In genomic region chr2L:13203437-13204137, dm6 we compare ENCODE assay signal across 1 fruit fly cellular context.
A peak's percentile ranks its signal among the peaks of the same experiment; 100 is the strongest.
TF ChIP-seq lines count a peak whose summit lies in the region.

Gene Pect, plus strand, starts transcription at chr2L:13203762.

TF ChIP-seq in whole organism, embryonic, 481 proteins besides CTCF, POLR2A, EP300 and RAD21 (continued from another document and continues in another):
- TF ChIP-seq Lhr (GFP tag; optimal IDR thresholded peaks at IDR 0.05; lab: Kevin White, UChicago), result peak; percentile 60
- TF ChIP-seq CG15011 (GFP tag; optimal IDR thresholded peaks at IDR 0.05; lab: Kevin White, UChicago), result no peak
- TF ChIP-seq CG11504 (tag; optimal IDR thresholded peaks at IDR 0.05; lab: Kevin White, UChicago), result no peak
- TF ChIP-seq fu2 (GFP tag; optimal IDR thresholded peaks at IDR 0.05; lab: Kevin White, UChicago), result no peak
- no peak for TF ChIP-seq CG2678 (tag; optimal IDR thresholded peaks at IDR 0.05; lab: Kevin White, UChicago)
- peak; percentile 16 for TF ChIP-seq CG30020 (tag; optimal IDR thresholded peaks at IDR 0.05; lab: Kevin White, UChicago)
- TF ChIP-seq CG13894 (tag; optimal IDR thresholded peaks at IDR 0.05; lab: Kevin White, UChicago), result peak; percentile 79
- no peak for TF ChIP-seq D19A (tag; optimal IDR thresholded peaks at IDR 0.05; lab: Kevin White, UChicago)
- no peak for TF ChIP-seq ap (GFP tag; IDR thresholded peaks at IDR 0.05; lab: Robert Waterston, UW)
- TF ChIP-seq HLHmδ (GFP tag; optimal IDR thresholded peaks at IDR 0.05; lab: Kevin White, UChicago), result no peak
- TF ChIP-seq gsb-n (tag; optimal IDR thresholded peaks at IDR 0.05; lab: Kevin White, UChicago), result no peak
- no peak for TF ChIP-seq CG9609 (GFP tag; optimal IDR thresholded peaks at IDR 0.05; lab: Kevin White, UChicago)
- peak; percentile 89 for TF ChIP-seq gfzf (GFP tag; optimal IDR thresholded peaks at IDR 0.05; lab: Kevin White, UChicago)
- no peak for TF ChIP-seq ATbp (GFP tag; optimal IDR thresholded peaks at IDR 0.05; lab: Kevin White, UChicago)
- no peak for TF ChIP-seq psq (GFP tag; optimal IDR thresholded peaks at IDR 0.05; lab: Kevin White, UChicago)
- TF ChIP-seq Hmx (GFP tag; optimal IDR thresholded peaks at IDR 0.05; lab: Kevin White, UChicago), result no peak
- TF ChIP-seq CG15601 (tag; optimal IDR thresholded peaks at IDR 0.05; lab: Kevin White, UChicago), result no peak
- no peak for TF ChIP-seq CG7271 (tag; optimal IDR thresholded peaks at IDR 0.05; lab: Kevin White, UChicago)
- no peak for TF ChIP-seq CG7987 (GFP tag; optimal IDR thresholded peaks at IDR 0.05; lab: Kevin White, UChicago)
- no peak for TF ChIP-seq Bteb2 (GFP tag; optimal IDR thresholded peaks at IDR 0.05; lab: Kevin White, UChicago)
- TF ChIP-seq CG42726 (GFP tag; IDR thresholded peaks at IDR 0.05; lab: Robert Waterston, UW; ENCODE audit: partially characterized antibody), result no peak
- TF ChIP-seq CG13287 (GFP tag; IDR thresholded peaks at IDR 0.05; lab: Robert Waterston, UW; ENCODE audit: partially characterized antibody), result peak; percentile 63
- TF ChIP-seq Optix (GFP tag; IDR thresholded peaks at IDR 0.05; lab: Robert Waterston, UW), result no peak
- no peak; the same call in 1 of the 2 replicates for TF ChIP-seq onecut (GFP tag; IDR thresholded peaks at IDR 0.05; lab: Robert Waterston, UW)
- TF ChIP-seq Abd-B (GFP tag; optimal IDR thresholded peaks at IDR 0.05; lab: Kevin White, UChicago), result no peak
- TF ChIP-seq pho (GFP tag; optimal IDR thresholded peaks at IDR 0.05; lab: Kevin White, UChicago), result no peak
- no peak for TF ChIP-seq Oli (tag; optimal IDR thresholded peaks at IDR 0.05; lab: Kevin White, UChicago)
- peak; percentile 95 for TF ChIP-seq Deaf1 (tag; optimal IDR thresholded peaks at IDR 0.05; lab: Kevin White, UChicago)
- TF ChIP-seq CG17802 (tag; optimal IDR thresholded peaks at IDR 0.05; lab: Kevin White, UChicago), result no peak
- no peak for TF ChIP-seq pan (optimal IDR thresholded peaks at IDR 0.05; lab: Kevin White, UChicago)
- TF ChIP-seq pan (GFP tag; optimal IDR thresholded peaks at IDR 0.05 in 1 of 2, IDR thresholded peaks at IDR 0.05 in 1 of 2), result peak in 1 of 2 experiments; percentile 4
- TF ChIP-seq CG18599 (GFP tag; optimal IDR thresholded peaks at IDR 0.05; lab: Kevin White, UChicago), result no peak
- TF ChIP-seq CG6175 (GFP tag; IDR thresholded peaks at IDR 0.05; lab: Robert Waterston, UW), result no peak
- peak; percentile 2 for TF ChIP-seq Xbp1 (GFP tag; optimal IDR thresholded peaks at IDR 0.05; lab: Kevin White, UChicago)
- TF ChIP-seq sqz (GFP tag; optimal IDR thresholded peaks at IDR 0.05; lab: Kevin White, UChicago), result no peak
- TF ChIP-seq Sry-δ (GFP tag; optimal IDR thresholded peaks at IDR 0.05; lab: Kevin White, UChicago), result peak; percentile 53
- no peak for TF ChIP-seq D19B (GFP tag; optimal IDR thresholded peaks at IDR 0.05; lab: Kevin White, UChicago)
- TF ChIP-seq ewg (GFP tag; optimal IDR thresholded peaks at IDR 0.05; lab: Kevin White, UChicago), result peak; percentile 98
- no peak for TF ChIP-seq p53 (GFP tag; optimal IDR thresholded peaks at IDR 0.05; lab: Kevin White, UChicago)
- no peak for TF ChIP-seq Gsc (GFP tag; IDR thresholded peaks at IDR 0.05; lab: Robert Waterston, UW)
- TF ChIP-seq lmd (GFP tag; IDR thresholded peaks at IDR 0.05; lab: Robert Waterston, UW), result no peak
- no peak for TF ChIP-seq Lim3 (GFP tag; IDR thresholded peaks at IDR 0.05; lab: Robert Waterston, UW)
- TF ChIP-seq hkb (optimal IDR thresholded peaks at IDR 0.05; lab: Kevin White, UChicago), result no peak
- TF ChIP-seq hkb (GFP tag; IDR thresholded peaks at IDR 0.05; lab: Robert Waterston, UW), result 0 out of 2 replicates have a peak, but pooled peaks have one; percentile 52
- TF ChIP-seq Fer1 (GFP tag; optimal IDR thresholded peaks at IDR 0.05; lab: Kevin White, UChicago), result peak; percentile 66
- TF ChIP-seq Chrac-16 (GFP tag; optimal IDR thresholded peaks at IDR 0.05; lab: Kevin White, UChicago), result no peak
- TF ChIP-seq NFAT (GFP tag; IDR thresholded peaks at IDR 0.05; lab: Robert Waterston, UW), result no peak
- TF ChIP-seq jing (GFP tag; optimal IDR thresholded peaks at IDR 0.05; lab: Kevin White, UChicago), result no peak
- no peak for TF ChIP-seq slp2 (GFP tag; optimal IDR thresholded peaks at IDR 0.05; lab: Kevin White, UChicago)
- no peak for TF ChIP-seq Asciz (GFP tag; optimal IDR thresholded peaks at IDR 0.05; lab: Kevin White, UChicago)
- TF ChIP-seq br (optimal IDR thresholded peaks at IDR 0.05; lab: Kevin White, UChicago), result no peak
- no peak for TF ChIP-seq wor (GFP tag; IDR thresholded peaks at IDR 0.05; lab: Robert Waterston, UW)
- no peak for TF ChIP-seq CG5180 (GFP tag; optimal IDR thresholded peaks at IDR 0.05; lab: Kevin White, UChicago)
- TF ChIP-seq CG9727 (GFP tag; optimal IDR thresholded peaks at IDR 0.05; lab: Kevin White, UChicago), result peak; percentile 37
- TF ChIP-seq CG43689 (GFP tag; IDR thresholded peaks at IDR 0.05; lab: Robert Waterston, UW), result no peak
- no peak for TF ChIP-seq Usf (GFP tag; optimal IDR thresholded peaks at IDR 0.05; lab: Kevin White, UChicago)
- TF ChIP-seq CG14710 (tag; optimal IDR thresholded peaks at IDR 0.05; lab: Kevin White, UChicago), result peak; percentile 69
- TF ChIP-seq CG3065 (GFP tag; optimal IDR thresholded peaks at IDR 0.05; lab: Kevin White, UChicago), result no peak
- TF ChIP-seq CG15269 (tag; optimal IDR thresholded peaks at IDR 0.05; lab: Kevin White, UChicago), result no peak
- no peak for TF ChIP-seq CG10147 (GFP tag; optimal IDR thresholded peaks at IDR 0.05; lab: Kevin White, UChicago)
- TF ChIP-seq CG7556 (GFP tag; optimal IDR thresholded peaks at IDR 0.05; lab: Kevin White, UChicago), result no peak
- TF ChIP-seq CG11093 (GFP tag; IDR thresholded peaks at IDR 0.05; lab: Robert Waterston, UW), result no peak
- no peak; the same call in 1 of the 2 replicates for TF ChIP-seq nerfin-2 (GFP tag; IDR thresholded peaks at IDR 0.05; lab: Robert Waterston, UW; ENCODE audit: partially characterized antibody)
- no peak for TF ChIP-seq cg (GFP tag; optimal IDR thresholded peaks at IDR 0.05; lab: Kevin White, UChicago)
- TF ChIP-seq cad (GFP tag; optimal IDR thresholded peaks at IDR 0.05; lab: Kevin White, UChicago), result no peak
- TF ChIP-seq Ets97D (GFP tag; optimal IDR thresholded peaks at IDR 0.05; lab: Kevin White, UChicago), result no peak
- TF ChIP-seq CG15696 (tag; optimal IDR thresholded peaks at IDR 0.05; lab: Kevin White, UChicago), result no peak
- no peak for TF ChIP-seq Spps (tag; optimal IDR thresholded peaks at IDR 0.05; lab: Kevin White, UChicago)
- peak; percentile 28; the same call in 1 of the 2 replicates for TF ChIP-seq ato (GFP tag; IDR thresholded peaks at IDR 0.05; lab: Robert Waterston, UW; ENCODE audit: partially characterized antibody)
- TF ChIP-seq dmrt99B (tag; optimal IDR thresholded peaks at IDR 0.05; lab: Kevin White, UChicago), result no peak
- TF ChIP-seq CG7786 (GFP tag; optimal IDR thresholded peaks at IDR 0.05; lab: Kevin White, UChicago), result no peak
- no peak for TF ChIP-seq abd-A (tag; optimal IDR thresholded peaks at IDR 0.05; lab: Kevin White, UChicago)
- peak; percentile 31 for TF ChIP-seq pros (GFP tag; optimal IDR thresholded peaks at IDR 0.05; lab: Kevin White, UChicago)
- 0 out of 3 replicates have a peak, but pooled peaks have one; percentile 54 for TF ChIP-seq CG2199 (GFP tag; IDR thresholded peaks at IDR 0.05; lab: Robert Waterston, UW)
- no peak for TF ChIP-seq CG6254 (GFP tag; optimal IDR thresholded peaks at IDR 0.05; lab: Kevin White, UChicago)
- TF ChIP-seq zen (tag; optimal IDR thresholded peaks at IDR 0.05; lab: Kevin White, UChicago), result no peak
- TF ChIP-seq cas (GFP tag; IDR thresholded peaks at IDR 0.05; lab: Robert Waterston, UW), result no peak
- TF ChIP-seq ro (GFP tag; IDR thresholded peaks at IDR 0.05; lab: Robert Waterston, UW), result no peak
- no peak for TF ChIP-seq CG7839 (tag; optimal IDR thresholded peaks at IDR 0.05; lab: Kevin White, UChicago)
- TF ChIP-seq zen2 (GFP tag; IDR thresholded peaks at IDR 0.05; lab: Robert Waterston, UW; ENCODE audit: partially characterized antibody), result no peak
- TF ChIP-seq CG10321 (GFP tag; IDR thresholded peaks at IDR 0.05; lab: Robert Waterston, UW), result no peak
- no peak for TF ChIP-seq CG17612 (GFP tag; IDR thresholded peaks at IDR 0.05; lab: Robert Waterston, UW)
- no peak for TF ChIP-seq Nf-YC (tag; optimal IDR thresholded peaks at IDR 0.05; lab: Kevin White, UChicago)
- TF ChIP-seq Ada2b (GFP tag; IDR thresholded peaks at IDR 0.05; lab: Robert Waterston, UW), result no peak
- peak; percentile 34 for TF ChIP-seq HmgD (GFP tag; optimal IDR thresholded peaks at IDR 0.05; lab: Kevin White, UChicago)
- peak; percentile 58 for TF ChIP-seq Dek (tag; optimal IDR thresholded peaks at IDR 0.05; lab: Kevin White, UChicago)
- TF ChIP-seq CG1602 (GFP tag; optimal IDR thresholded peaks at IDR 0.05; lab: Kevin White, UChicago), result peak; percentile 43
- TF ChIP-seq CG5953 (GFP tag; IDR thresholded peaks at IDR 0.05; lab: Robert Waterston, UW), result no peak
- no peak for TF ChIP-seq tup (GFP tag; optimal IDR thresholded peaks at IDR 0.05; lab: Kevin White, UChicago)
- TF ChIP-seq Sry-β (GFP tag; optimal IDR thresholded peaks at IDR 0.05; lab: Kevin White, UChicago), result no peak
- 0 out of 3 replicates have a peak, but pooled peaks have one; percentile 36 for TF ChIP-seq Doc3 (GFP tag; IDR thresholded peaks at IDR 0.05; lab: Robert Waterston, UW; ENCODE audit: partially characterized antibody)
- TF ChIP-seq Poxn (GFP tag; IDR thresholded peaks at IDR 0.05; lab: Robert Waterston, UW), result no peak
- TF ChIP-seq MTF-1 (GFP tag; optimal IDR thresholded peaks at IDR 0.05; lab: Kevin White, UChicago; ENCODE audit: borderline replicate concordance), result no peak
- TF ChIP-seq Fer3 (tag; optimal IDR thresholded peaks at IDR 0.05; lab: Kevin White, UChicago), result no peak
- TF ChIP-seq CG31388 (GFP tag; optimal IDR thresholded peaks at IDR 0.05; lab: Kevin White, UChicago), result no peak
- TF ChIP-seq Aef1 (GFP tag; IDR thresholded peaks at IDR 0.05; lab: Robert Waterston, UW), result no peak
- TF ChIP-seq tll (GFP tag; optimal IDR thresholded peaks at IDR 0.05; lab: Kevin White, UChicago), result peak in 1 of 2 experiments; percentile 14
- TF ChIP-seq CG18764 (GFP tag; optimal IDR thresholded peaks at IDR 0.05; lab: Kevin White, UChicago), result no peak
- no peak for TF ChIP-seq toy (GFP tag; IDR thresholded peaks at IDR 0.05; lab: Robert Waterston, UW)
- TF ChIP-seq Stat92E (GFP tag; optimal IDR thresholded peaks at IDR 0.05; lab: Kevin White, UChicago), result peak in 1 of 3 experiments; percentile 41
- TF ChIP-seq slbo (GFP tag; IDR thresholded peaks at IDR 0.05; lab: Robert Waterston, UW), result peak; percentile 73
- no peak for TF ChIP-seq CG14667 (GFP tag; IDR thresholded peaks at IDR 0.05; lab: Robert Waterston, UW)
- TF ChIP-seq az2 (GFP tag; optimal IDR thresholded peaks at IDR 0.05; lab: Kevin White, UChicago), result no peak
- peak; percentile 19 for TF ChIP-seq CG18476 (GFP tag; optimal IDR thresholded peaks at IDR 0.05; lab: Kevin White, UChicago)
- TF ChIP-seq Hr51 (GFP tag; optimal IDR thresholded peaks at IDR 0.05; lab: Kevin White, UChicago), result no peak
- peak; percentile 89; the same call in 3 of the 4 replicates for TF ChIP-seq chinmo (GFP tag; IDR thresholded peaks at IDR 0.05; lab: Robert Waterston, UW; ENCODE audit: partially characterized antibody)
- TF ChIP-seq CG2875 (GFP tag; optimal IDR thresholded peaks at IDR 0.05; lab: Kevin White, UChicago), result no peak
- no peak for TF ChIP-seq sc (optimal IDR thresholded peaks at IDR 0.05; lab: Kevin White, UChicago)
- TF ChIP-seq sc (GFP tag; optimal IDR thresholded peaks at IDR 0.05; lab: Kevin White, UChicago), result no peak
- peak; percentile 19; the same call in 1 of the 2 replicates for TF ChIP-seq Xrp1 (GFP tag; IDR thresholded peaks at IDR 0.05; lab: Robert Waterston, UW)
- TF ChIP-seq CG4854 (GFP tag; optimal IDR thresholded peaks at IDR 0.05; lab: Kevin White, UChicago), result no peak
- TF ChIP-seq Vsx1 (GFP tag; optimal IDR thresholded peaks at IDR 0.05; lab: Kevin White, UChicago), result no peak
- peak; percentile 82 to 95 for TF ChIP-seq crp (GFP tag; optimal IDR thresholded peaks at IDR 0.05; lab: Kevin White, UChicago)
- TF ChIP-seq CG6654 (GFP tag; optimal IDR thresholded peaks at IDR 0.05; lab: Kevin White, UChicago), result no peak
- peak; percentile 42; the same call in 1 of the 2 replicates for TF ChIP-seq ranshi (GFP tag; IDR thresholded peaks at IDR 0.05; lab: Robert Waterston, UW)
- TF ChIP-seq E2f1 (GFP tag; IDR thresholded peaks at IDR 0.05; lab: Robert Waterston, UW), result peak; percentile 54; the same call in 1 of the 2 replicates
- no peak for TF ChIP-seq CG16779 (GFP tag; IDR thresholded peaks at IDR 0.05; lab: Robert Waterston, UW)
- TF ChIP-seq CG10654 (GFP tag; optimal IDR thresholded peaks at IDR 0.05; lab: Kevin White, UChicago), result no peak
- TF ChIP-seq otp (GFP tag; IDR thresholded peaks at IDR 0.05; lab: Robert Waterston, UW), result no peak
- no peak for TF ChIP-seq CG32772 (GFP tag; IDR thresholded peaks at IDR 0.05; lab: Robert Waterston, UW)
- peak; percentile 56; the same call in 1 of the 2 replicates for TF ChIP-seq GATAe (GFP tag; conservative IDR thresholded peaks at IDR 0.05; lab: Robert Waterston, UW)
- TF ChIP-seq CG6854 (GFP tag; optimal IDR thresholded peaks at IDR 0.05; lab: Kevin White, UChicago), result no peak
- TF ChIP-seq bowl (GFP tag; IDR thresholded peaks at IDR 0.05; lab: Robert Waterston, UW), result no peak
- no peak; the same call in 2 of the 3 replicates for TF ChIP-seq Dbx (GFP tag; IDR thresholded peaks at IDR 0.05; lab: Robert Waterston, UW)
- TF ChIP-seq peb (GFP tag; IDR thresholded peaks at IDR 0.05; lab: Robert Waterston, UW), result no peak
- no peak for TF ChIP-seq Meics (GFP tag; optimal IDR thresholded peaks at IDR 0.05; lab: Kevin White, UChicago)
- no peak for TF ChIP-seq vfl (GFP tag; optimal IDR thresholded peaks at IDR 0.05; lab: Kevin White, UChicago)
- no peak for TF ChIP-seq CG10366 (GFP tag; IDR thresholded peaks at IDR 0.05; lab: Robert Waterston, UW)
- no peak for TF ChIP-seq bab2 (GFP tag; optimal IDR thresholded peaks at IDR 0.05; lab: Kevin White, UChicago)
- TF ChIP-seq hbn (GFP tag; IDR thresholded peaks at IDR 0.05; lab: Robert Waterston, UW; ENCODE audit: partially characterized antibody), result peak; percentile 54
- TF ChIP-seq ara (GFP tag; IDR thresholded peaks at IDR 0.05; lab: Robert Waterston, UW), result no peak
- TF ChIP-seq Nf-YB (GFP tag; optimal IDR thresholded peaks at IDR 0.05; lab: Kevin White, UChicago), result no peak
- no peak for TF ChIP-seq Ravus (GFP tag; IDR thresholded peaks at IDR 0.05; lab: Robert Waterston, UW)
- TF ChIP-seq CG10274 (GFP tag; optimal IDR thresholded peaks at IDR 0.05; lab: Kevin White, UChicago), result no peak
- TF ChIP-seq CG34376 (GFP tag; optimal IDR thresholded peaks at IDR 0.05; lab: Kevin White, UChicago), result peak; percentile 96
- TF ChIP-seq bcd (GFP tag; optimal IDR thresholded peaks at IDR 0.05; lab: Kevin White, UChicago), result no peak
